Fruit fly (Drosophila melanogaster) whole organism, embryonic: ENCODE data around the gene CG13392.
A peak's percentile ranks its signal among the peaks of the same experiment; 100 is the strongest.

Experiments
- ATbp ChIP-seq: fragments of 200-800 bp; sonication (Bioruptor generic); optimal IDR thresholded peaks from 2 replicates; lab custom pipeline; 2017; ENCODE audit warnings: missing biosample characterization, mild to moderate bottlenecking, missing genetic modification characterization, missing genetic modification reagents
- Adf1 ChIP-seq: fragments of 200-800 bp; sonication (Bioruptor generic); IDR thresholded peaks from 2 replicates; pipeline ENCODE4 v1.3.6; 2022; ENCODE audit warnings: missing biosample characterization, missing genetic modification characterization
- Atf6 ChIP-seq: fragments of 200-800 bp; sonication (Bioruptor generic); IDR thresholded peaks from 2 replicates; pipeline ENCODE4 v1.3.6; 2022; ENCODE audit warnings: missing biosample characterization, missing genetic modification characterization
- B-H2 ChIP-seq: fragments of 200-800 bp; sonication (Bioruptor generic); optimal IDR thresholded peaks from 2 replicates; lab custom pipeline; 2018; ENCODE audit warnings: missing biosample characterization, mild to moderate bottlenecking, missing genetic modification characterization
- CG10366 ChIP-seq: fragments of 200-800 bp; sonication (Bioruptor generic); IDR thresholded peaks from 2 replicates; pipeline ENCODE4 v1.3.6; 2022; ENCODE audit warnings: missing biosample characterization, missing genetic modification characterization
- CG11696 ChIP-seq: fragments of 200-800 bp; sonication (Bioruptor generic); IDR thresholded peaks from 2 replicates; pipeline ENCODE4 v1.3.6; 2022; ENCODE audit warnings: missing biosample characterization, missing genetic modification characterization
- CG12104 ChIP-seq: fragments of 200-800 bp; sonication (Bioruptor generic); optimal IDR thresholded peaks from 3 replicates; lab custom pipeline; 2016; ENCODE audit warnings: missing biosample characterization, missing genetic modification characterization
- CG1233 ChIP-seq: fragments of 200-800 bp; sonication (Bioruptor generic); optimal IDR thresholded peaks from 4 replicates; lab custom pipeline; 2018; ENCODE audit warnings: missing biosample characterization, mild to moderate bottlenecking, missing genetic modification characterization
- CG13287 ChIP-seq: fragments of 200-800 bp; sonication (Bioruptor generic); IDR thresholded peaks from 2 replicates; pipeline ENCODE4 v1.3.6; 2022; ENCODE audit warnings: missing biosample characterization, missing genetic modification characterization; ENCODE audit not compliant: partially characterized antibody
- CG13296 ChIP-seq: fragments of 200-800 bp; sonication (Bioruptor generic); optimal IDR thresholded peaks from 3 replicates; lab custom pipeline; 2018; ENCODE audit warnings: missing biosample characterization, mild to moderate bottlenecking, missing genetic modification characterization
- CG15479 ChIP-seq: fragments of 200-800 bp; sonication (Bioruptor generic); optimal IDR thresholded peaks from 3 replicates; lab custom pipeline; 2019; ENCODE audit warnings: missing biosample characterization, mild to moderate bottlenecking, missing genetic modification characterization, moderate library complexity
- CG16863 ChIP-seq: fragments of 200-800 bp; sonication (Bioruptor generic); optimal IDR thresholded peaks from 3 replicates; lab custom pipeline; 2016; ENCODE audit warnings: missing biosample characterization, missing genetic modification characterization
- CG17328 ChIP-seq: fragments of 200-800 bp; sonication (Bioruptor generic); IDR thresholded peaks from 2 replicates; pipeline ENCODE4 v1.3.6; 2022; ENCODE audit warnings: missing biosample characterization, missing genetic modification characterization
- CG31365 ChIP-seq: fragments of 200-800 bp; sonication (Bioruptor generic); optimal IDR thresholded peaks from 2 replicates; lab custom pipeline; 2018; ENCODE audit warnings: missing biosample characterization, mild to moderate bottlenecking, missing genetic modification characterization
- CG7556 ChIP-seq: fragments of 200-800 bp; sonication (Bioruptor generic); optimal IDR thresholded peaks from 2 replicates; lab custom pipeline; 2017; ENCODE audit warnings: missing biosample characterization, mild to moderate bottlenecking, missing genetic modification characterization
- CG7987 ChIP-seq: fragments of 200-800 bp; sonication (Bioruptor generic); optimal IDR thresholded peaks from 2 replicates; lab custom pipeline; 2018; ENCODE audit warnings: missing biosample characterization, mild to moderate bottlenecking, missing genetic modification characterization, moderate library complexity
- CG8290 ChIP-seq, 3 experiments: fragments of 200-800 bp; sonication (Bioruptor generic); optimal IDR thresholded peaks; 2 replicates each; lab custom pipeline; 2016 to 2019; ENCODE audit warnings: missing biosample characterization in 3 of 3, missing genetic modification characterization in 3 of 3, mild to moderate bottlenecking in 2 of 3, moderate library complexity in 1 of 3
- CG9932 ChIP-seq: fragments of 200-800 bp; sonication (Bioruptor generic); IDR thresholded peaks from 2 replicates; pipeline ENCODE4 v1.3.6; 2022; ENCODE audit warnings: missing biosample characterization, missing genetic modification characterization
- CrebB ChIP-seq: fragments of 200-800 bp; sonication (Bioruptor generic); optimal IDR thresholded peaks from 3 replicates; lab custom pipeline; 2018; ENCODE audit warnings: missing biosample characterization, mild to moderate bottlenecking, missing genetic modification characterization
- Dref ChIP-seq: fragments of 200-800 bp; sonication (Bioruptor generic); IDR thresholded peaks from 2 replicates; pipeline ENCODE4 v1.3.6; 2022; ENCODE audit warnings: missing biosample characterization, missing genetic modification characterization
- Gug ChIP-seq: fragments of 200-800 bp; sonication (Bioruptor generic); IDR thresholded peaks from 4 replicates; pipeline ENCODE4 v1.3.6; 2022; ENCODE audit warnings: missing biosample characterization, missing genetic modification characterization
- HHEX ChIP-seq: fragments of 200-800 bp; sonication (Bioruptor generic); optimal IDR thresholded peaks from 3 replicates; lab custom pipeline; 2017; ENCODE audit warnings: missing biosample characterization, mild to moderate bottlenecking, missing genetic modification characterization, missing genetic modification reagents
- Hand ChIP-seq: fragments of 200-800 bp; sonication (Bioruptor generic); optimal IDR thresholded peaks from 2 replicates; lab custom pipeline; 2017; ENCODE audit warnings: mild to moderate bottlenecking, missing biosample characterization, missing genetic modification reagents, missing genetic modification characterization
- HmgZ ChIP-seq: fragments of 200-800 bp; sonication (Bioruptor generic); optimal IDR thresholded peaks from 2 replicates; lab custom pipeline; 2018; ENCODE audit warnings: missing biosample characterization, mild to moderate bottlenecking, missing genetic modification characterization
- Hmx ChIP-seq: fragments of 200-800 bp; sonication (Bioruptor generic); optimal IDR thresholded peaks from 2 replicates; lab custom pipeline; 2016; ENCODE audit warnings: missing biosample characterization, missing genetic modification characterization
- Lhr ChIP-seq: fragments of 200-800 bp; sonication (Bioruptor generic); optimal IDR thresholded peaks from 3 replicates; lab custom pipeline; 2017; ENCODE audit warnings: mild to moderate bottlenecking, missing biosample characterization, missing genetic modification reagents, missing genetic modification characterization
- Lim3 ChIP-seq: fragments of 200-800 bp; sonication (Bioruptor generic); IDR thresholded peaks from 2 replicates; pipeline ENCODE4 v1.3.6; 2022; ENCODE audit warnings: missing biosample characterization, missing genetic modification characterization
- NK7.1 ChIP-seq: fragments of 200-800 bp; sonication (Bioruptor generic); optimal IDR thresholded peaks from 3 replicates; lab custom pipeline; 2016; ENCODE audit warnings: missing biosample characterization, missing genetic modification characterization
- Side ChIP-seq: fragments of 200-800 bp; sonication (Bioruptor generic); optimal IDR thresholded peaks from 2 replicates; lab custom pipeline; 2016; ENCODE audit warnings: missing biosample characterization, missing genetic modification characterization
- Spps ChIP-seq: fragments of 200-800 bp; sonication (Bioruptor generic); optimal IDR thresholded peaks from 2 replicates; lab custom pipeline; 2018; ENCODE audit warnings: missing biosample characterization, mild to moderate bottlenecking, missing genetic modification characterization
- ato ChIP-seq: fragments of 200-800 bp; sonication (Bioruptor generic); IDR thresholded peaks from 2 replicates; pipeline ENCODE4 v1.3.6; 2022; ENCODE audit warnings: missing biosample characterization, missing genetic modification characterization; ENCODE audit not compliant: partially characterized antibody
- chif ChIP-seq, 2 experiments: fragments of 200-800 bp; sonication (Bioruptor generic); optimal IDR thresholded peaks; 3 replicates each; lab custom pipeline; 2016; ENCODE audit warnings: missing biosample characterization in 2 of 2, missing genetic modification characterization in 2 of 2
- crc ChIP-seq: fragments of 200-800 bp; sonication (Bioruptor generic); optimal IDR thresholded peaks from 2 replicates; lab custom pipeline; 2016; ENCODE audit warnings: missing biosample characterization, missing genetic modification characterization
- cwo ChIP-seq: fragments of 200-800 bp; sonication (Bioruptor generic); optimal IDR thresholded peaks from 3 replicates; lab custom pipeline; 2017; ENCODE audit warnings: missing biosample characterization, missing genetic modification characterization, mild to moderate bottlenecking, moderate library complexity, missing genetic modification reagents
- ewg ChIP-seq: fragments of 200-800 bp; sonication (Bioruptor generic); optimal IDR thresholded peaks from 3 replicates; lab custom pipeline; 2017; ENCODE audit warnings: mild to moderate bottlenecking, missing biosample characterization, missing genetic modification reagents, missing genetic modification characterization
- ftz-f1 ChIP-seq: fragments of 200-800 bp; sonication (Bioruptor generic); optimal IDR thresholded peaks from 2 replicates; lab custom pipeline; 2016; ENCODE audit warnings: missing biosample characterization, missing genetic modification characterization
- hb ChIP-seq: fragments of 200-800 bp; sonication (Bioruptor generic); IDR thresholded peaks from 3 replicates; pipeline ENCODE4 v1.3.6; 2022; ENCODE audit warnings: missing biosample characterization, missing genetic modification characterization; ENCODE audit not compliant: partially characterized antibody
- inv ChIP-seq: fragments of 200-800 bp; sonication (Bioruptor generic); IDR thresholded peaks from 2 replicates; pipeline ENCODE4 v1.3.6; 2022; ENCODE audit warnings: missing biosample characterization, missing genetic modification characterization; ENCODE audit not compliant: partially characterized antibody
- odd ChIP-seq: fragments of 200-800 bp; sonication (Bioruptor generic); optimal IDR thresholded peaks from 2 replicates; lab custom pipeline; 2017; ENCODE audit warnings: missing biosample characterization, mild to moderate bottlenecking, missing genetic modification characterization
- p53 ChIP-seq: fragments of 200-800 bp; sonication (Bioruptor generic); optimal IDR thresholded peaks from 2 replicates; lab custom pipeline; 2016; ENCODE audit warnings: missing biosample characterization, missing genetic modification characterization
- pho ChIP-seq: fragments of 200-800 bp; sonication (Bioruptor generic); optimal IDR thresholded peaks from 2 replicates; lab custom pipeline; 2016; ENCODE audit warnings: missing biosample characterization, missing genetic modification characterization
- pum ChIP-seq: fragments of 200-800 bp; sonication (Bioruptor generic); optimal IDR thresholded peaks from 2 replicates; lab custom pipeline; 2016; ENCODE audit warnings: missing biosample characterization, missing genetic modification characterization
- repo ChIP-seq: fragments of 200-800 bp; sonication (Bioruptor generic); optimal IDR thresholded peaks from 2 replicates; lab custom pipeline; 2016; ENCODE audit warnings: missing biosample characterization, missing genetic modification characterization
- sens-2 ChIP-seq: fragments of 200-800 bp; sonication (Bioruptor generic); IDR thresholded peaks from 2 replicates; pipeline ENCODE4 v1.3.6; 2022; ENCODE audit warnings: missing biosample characterization, missing genetic modification characterization
- slou ChIP-seq: fragments of 200-800 bp; sonication (Bioruptor generic); optimal IDR thresholded peaks from 3 replicates; lab custom pipeline; 2016; ENCODE audit warnings: missing biosample characterization, missing genetic modification characterization
- so ChIP-seq: fragments of 200-800 bp; sonication (Bioruptor generic); IDR thresholded peaks from 3 replicates; pipeline ENCODE4 v1.3.6; 2022; ENCODE audit warnings: missing biosample characterization, missing genetic modification characterization
- tgo ChIP-seq: fragments of 200-800 bp; sonication (Bioruptor generic); IDR thresholded peaks from 3 replicates; pipeline ENCODE4 v1.3.6; 2022; ENCODE audit warnings: missing biosample characterization, missing genetic modification characterization
- vnd ChIP-seq: fragments of 200-800 bp; sonication (Bioruptor generic); IDR thresholded peaks from 3 replicates; pipeline ENCODE4 v1.3.6; 2022; ENCODE audit warnings: missing biosample characterization, missing genetic modification characterization; ENCODE audit not compliant: partially characterized antibody
- wor ChIP-seq: fragments of 200-800 bp; sonication (Bioruptor generic); IDR thresholded peaks from 2 replicates; pipeline ENCODE4 v1.3.6; 2022; ENCODE audit warnings: missing biosample characterization, missing genetic modification characterization
- zen2 ChIP-seq: fragments of 200-800 bp; sonication (Bioruptor generic); IDR thresholded peaks from 3 replicates; pipeline ENCODE4 v1.3.6; 2022; ENCODE audit warnings: missing biosample characterization, missing genetic modification characterization; ENCODE audit not compliant: partially characterized antibody
- zfh1 ChIP-seq: fragments of 200-800 bp; sonication (Bioruptor generic); IDR thresholded peaks from 3 replicates; pipeline ENCODE4 v1.3.6; 2022; ENCODE audit warnings: missing biosample characterization, missing genetic modification characterization

CG13392 gene

dm6 chr2L:8334705-8335104 lies 47.9 kb downstream of the CG13392 start (continued):
- TF ChIP-seq inv (GFP tag; lab: Robert Waterston, UW) (no peak), CG1233 (no peak), NK7.1 (no peak), slou (GFP tag; lab: Kevin White, UChicago) (no peak), pum (GFP tag; lab: Kevin White, UChicago) (no peak), p53 (GFP tag; lab: Kevin White, UChicago) (no peak), HHEX (no peak), CG10366 (peak; percentile 20; the same call in 1 of the 2 replicates), vnd (GFP tag; lab: Robert Waterston, UW) (no peak), tgo (no peak), hb (no peak), CG13296 (GFP tag; lab: Kevin White, UChicago) (no peak), CG15479 (no peak), CG31365 (tag; lab: Kevin White, UChicago) (no peak), CG9932 (GFP tag; lab: Robert Waterston, UW) (no peak; the same call in 1 of the 2 replicates), CG12104 (GFP tag; lab: Kevin White, UChicago) (no peak), Dref (no peak), ftz-f1 (GFP tag; lab: Kevin White, UChicago) (no peak), crc (GFP tag; lab: Kevin White, UChicago) (no peak), CG16863 (GFP tag; lab: Kevin White, UChicago) (no peak), wor (no peak), chif (GFP tag; optimal IDR thresholded peaks at IDR 0.05; lab: Kevin White, UChicago) (no peak), odd (GFP tag; lab: Kevin White, UChicago) (no peak), Gug (GFP tag; lab: Robert Waterston, UW) (no peak), Atf6 (GFP tag; lab: Robert Waterston, UW) (0 out of 2 replicates have a peak, but pooled peaks have one; percentile 8), CG7987 (GFP tag; lab: Kevin White, UChicago) (no peak), repo (GFP tag; lab: Kevin White, UChicago) (peak; percentile 8), Spps (tag; lab: Kevin White, UChicago) (no peak), ewg (GFP tag; lab: Kevin White, UChicago) (no peak), B-H2 (GFP tag; lab: Kevin White, UChicago) (no peak), zfh1 (GFP tag; lab: Robert Waterston, UW) (peak; percentile 63; the same call in 2 of the 3 replicates), Adf1 (no peak), CG8290 (GFP tag; optimal IDR thresholded peaks at IDR 0.05; lab: Kevin White, UChicago) (no peak), CG8290 (tag; optimal IDR thresholded peaks at IDR 0.05; lab: Kevin White, UChicago) (no peak), CrebB (no peak), pho (GFP tag; lab: Kevin White, UChicago) (no peak), ATbp (GFP tag; lab: Kevin White, UChicago) (no peak), Lim3 (no peak), CG17328 (GFP tag; lab: Robert Waterston, UW) (no peak), HmgZ (tag; lab: Kevin White, UChicago) (no peak), CG13287 (GFP tag; lab: Robert Waterston, UW) (peak; percentile 30; the same call in 1 of the 2 replicates), Lhr (GFP tag; lab: Kevin White, UChicago) (no peak), Hand (GFP tag; lab: Kevin White, UChicago) (no peak), ato (no peak), zen2 (GFP tag; lab: Robert Waterston, UW) (no peak), Hmx (GFP tag; lab: Kevin White, UChicago) (no peak), cwo (peak; percentile 10), sens-2 (GFP tag; lab: Robert Waterston, UW) (no peak), so (GFP tag; lab: Robert Waterston, UW) (no peak), Side (GFP tag; lab: Kevin White, UChicago) (no peak), CG11696 (no peak), CG7556 (GFP tag; lab: Kevin White, UChicago) (no peak)
